Fruit fly (Drosophila melanogaster): ENCODE results near the gene GCC185.

DNA sequence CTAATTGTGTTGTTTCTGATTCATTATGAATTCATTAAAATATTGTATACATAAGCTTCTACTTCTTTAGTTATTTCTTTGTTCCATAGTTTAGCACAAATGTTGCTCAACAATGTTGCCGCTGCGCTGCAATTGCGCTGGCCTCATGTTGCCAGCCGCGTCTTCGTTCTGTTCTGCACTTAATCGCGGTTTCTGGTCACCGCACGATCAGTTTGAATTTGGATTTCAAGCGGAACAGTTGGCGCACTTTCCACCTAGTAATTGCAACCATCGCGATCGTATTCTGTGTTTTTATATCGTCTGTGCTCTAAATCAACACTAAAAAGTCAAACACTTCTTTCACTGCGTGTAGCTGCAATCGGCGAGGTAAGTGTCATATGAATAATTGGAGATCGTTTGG, 11.5 kb upstream of the GCC185 start, which contains the start of gene Ect3:
- TF ChIP-seq usp (GFP tag; optimal IDR thresholded peaks at IDR 0.05) (no peak), psq (optimal IDR thresholded peaks at IDR 0.05) (no peak)

All from whole organism.